Worm (Caenorhabditis elegans) whole organism, midembryonic: ENCODE measurements around the gene stdh-3.

Experiments used
- T22C8.4 ChIP-seq: fragments of 200-800 bp; sonication (Bioruptor generic); IDR thresholded peaks from 2 replicates; pipeline ENCODE4 v1.3.6; 2022; ENCODE audit warnings: missing genetic modification characterization, missing compliant biosample characterization
- cog-1 ChIP-seq: sonication (generic microtip); optimal IDR thresholded peaks from 2 replicates; lab custom pipeline; 2016; ENCODE audit warnings: missing genetic modification characterization, missing compliant biosample characterization
- flt-1 ChIP-seq: fragments of 200-800 bp; sonication (Bioruptor generic); IDR thresholded peaks from 2 replicates; pipeline ENCODE4 v1.3.6; 2022; ENCODE audit warnings: missing genetic modification characterization, missing compliant biosample characterization
- klf-2 ChIP-seq: fragments of 200-800 bp; sonication (Bioruptor generic); conservative IDR thresholded peaks from 2 replicates; pipeline ENCODE4 v1.3.6; 2022; ENCODE audit warnings: missing genetic modification reagents, missing genetic modification characterization, missing compliant biosample characterization
- med-1 ChIP-seq: sonication (generic microtip); optimal IDR thresholded peaks from 2 replicates; lab custom pipeline; 2017; ENCODE audit warnings: missing genetic modification characterization, mild to moderate bottlenecking, missing compliant biosample characterization, antibody characterized with exemption, missing genetic modification reagents; ENCODE audit not compliant: insufficient read depth
- ref-1 ChIP-seq: fragments of 200-800 bp; sonication (Bioruptor generic); conservative IDR thresholded peaks from 2 replicates; pipeline ENCODE4 v1.3.6; 2022; ENCODE audit warnings: missing genetic modification reagents, missing genetic modification characterization, missing compliant biosample characterization
- tab-1 ChIP-seq: fragments of 200-800 bp; sonication (Bioruptor generic); IDR thresholded peaks from 2 replicates; pipeline ENCODE4 v1.3.6; 2022; ENCODE audit warnings: missing genetic modification characterization, missing compliant biosample characterization
- ztf-23 ChIP-seq: fragments of 200-800 bp; sonication (Bioruptor generic); IDR thresholded peaks from 2 replicates; pipeline ENCODE4 v1.3.6; 2022; ENCODE audit warnings: missing genetic modification reagents, missing genetic modification characterization, missing compliant biosample characterization
- ztf-29 ChIP-seq: fragments of 200-800 bp; sonication (Bioruptor generic); IDR thresholded peaks from 2 replicates; pipeline ENCODE4 v1.3.6; 2022; ENCODE audit warnings: missing genetic modification reagents, missing genetic modification characterization, missing compliant biosample characterization

stdh-3 gene

DNA sequence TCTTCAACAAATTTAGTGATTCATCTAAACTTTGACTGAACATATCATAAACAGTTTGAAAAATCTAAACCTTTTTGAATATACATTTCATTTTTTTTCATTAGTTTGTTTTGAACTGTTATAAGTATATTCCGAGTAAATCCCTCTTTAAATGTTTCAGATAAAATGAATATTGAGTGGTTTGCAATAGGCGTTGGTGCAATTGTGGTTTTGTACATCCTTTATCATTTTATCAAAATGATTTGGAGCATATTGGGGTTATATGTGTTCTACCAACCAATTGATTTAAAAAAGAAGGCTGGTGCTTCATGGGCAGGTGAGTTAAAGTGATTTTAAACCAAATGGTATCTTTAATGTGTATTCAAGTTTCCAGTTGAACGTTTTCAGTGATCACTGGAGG is at the start of gene stdh-3:
TSS of gene stdh-3 (plus strand) at position 166 of the 400 bp plus-strand sequence.
- TF ChIP-seq ztf-23 (GFP tag; lab: Robert Waterston, UW) (no peak), ztf-29 (GFP tag; lab: Robert Waterston, UW) (no peak), tab-1 (GFP tag; lab: Robert Waterston, UW) (no peak), cog-1 (tag; lab: Kevin White, UChicago) (no peak), ref-1 (GFP tag; lab: Robert Waterston, UW) (no peak), med-1 (GFP tag; lab: Kevin White, UChicago) (no peak), klf-2 (GFP tag; lab: Robert Waterston, UW) (no peak), T22C8.4 (no peak), flt-1 (no peak)

DNA sequence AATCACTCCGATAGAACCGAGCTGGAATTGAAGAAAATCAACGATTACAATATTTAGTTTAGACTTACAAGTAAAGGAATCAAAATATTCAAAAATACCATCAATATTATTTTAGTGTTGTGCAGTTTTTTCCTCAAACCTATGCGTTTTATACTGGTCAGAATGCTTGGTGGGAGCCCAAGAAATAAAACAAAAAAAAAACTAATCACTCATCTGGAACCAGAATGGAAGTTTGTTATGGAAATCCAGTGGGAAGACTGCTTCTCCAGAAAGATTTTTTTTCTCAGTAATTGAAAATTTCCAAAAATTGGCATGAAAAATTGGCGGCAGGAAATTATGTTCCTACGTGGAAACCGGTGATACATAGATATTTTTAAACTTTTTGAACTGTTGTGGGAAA is 48.0 kb upstream of the stdh-3 start, which contains the start of gene srx-134:
TSS of gene srx-134 (minus strand) at position 101 of the 400 bp plus-strand sequence.
- TF ChIP-seq T22C8.4 (no peak), med-1 (GFP tag; lab: Kevin White, UChicago) (no peak), klf-2 (GFP tag; lab: Robert Waterston, UW) (no peak), ztf-29 (GFP tag; lab: Robert Waterston, UW) (no peak), tab-1 (GFP tag; lab: Robert Waterston, UW) (no peak), flt-1 (no peak), cog-1 (tag; lab: Kevin White, UChicago) (no peak)

DNA sequence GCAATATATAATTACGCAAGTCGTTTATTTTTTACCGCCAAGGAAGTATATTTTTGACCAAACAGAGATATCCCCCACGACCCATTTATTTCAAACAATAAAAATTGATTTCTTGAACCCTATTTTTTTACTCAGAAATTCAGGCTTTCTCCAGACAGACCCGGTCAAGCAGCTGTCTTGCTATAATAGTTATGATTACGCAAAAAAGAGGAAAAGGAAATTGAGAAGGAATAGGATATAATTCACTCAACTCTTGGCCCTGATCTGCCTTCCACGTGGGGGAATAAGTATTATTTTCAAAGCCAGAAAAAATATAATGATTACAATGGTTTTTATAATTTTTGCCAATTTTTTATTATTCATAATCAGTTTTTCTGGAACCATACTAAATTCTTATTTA is 47.3 kb upstream of the stdh-3 start, which contains the start of gene srx-136:
TSS of gene srx-136 (plus strand) at position 301 of the 400 bp plus-strand sequence.
- no peak for TF ChIP-seq cog-1 (tag; lab: Kevin White, UChicago)
- TF ChIP-seq tab-1 (GFP tag; lab: Robert Waterston, UW): no peak
- TF ChIP-seq ztf-29 (GFP tag; lab: Robert Waterston, UW): no peak
- no peak for TF ChIP-seq med-1 (GFP tag; lab: Kevin White, UChicago)
- TF ChIP-seq flt-1: no peak
- no peak for TF ChIP-seq T22C8.4
- TF ChIP-seq klf-2 (GFP tag; lab: Robert Waterston, UW): no peak
- TF ChIP-seq ztf-23 (GFP tag; lab: Robert Waterston, UW): no peak
- TF ChIP-seq ref-1 (GFP tag; lab: Robert Waterston, UW): no peak

- TF ChIP-seq flt-1: no peak
- no peak for TF ChIP-seq cog-1 (tag; lab: Kevin White, UChicago)
- no peak for TF ChIP-seq T22C8.4
- no peak for TF ChIP-seq tab-1 (GFP tag; lab: Robert Waterston, UW)
- TF ChIP-seq ref-1 (GFP tag; lab: Robert Waterston, UW): no peak
- no peak for TF ChIP-seq ztf-29 (GFP tag; lab: Robert Waterston, UW)
- TF ChIP-seq ztf-23 (GFP tag; lab: Robert Waterston, UW): no peak
Measured at ce11 chrV:13858906-13859305, 45.5 kb upstream of the stdh-3 start, which contains the start of gene srx-135. Gene srx-135, plus strand, starts transcription at chrV:13859206.

DNA sequence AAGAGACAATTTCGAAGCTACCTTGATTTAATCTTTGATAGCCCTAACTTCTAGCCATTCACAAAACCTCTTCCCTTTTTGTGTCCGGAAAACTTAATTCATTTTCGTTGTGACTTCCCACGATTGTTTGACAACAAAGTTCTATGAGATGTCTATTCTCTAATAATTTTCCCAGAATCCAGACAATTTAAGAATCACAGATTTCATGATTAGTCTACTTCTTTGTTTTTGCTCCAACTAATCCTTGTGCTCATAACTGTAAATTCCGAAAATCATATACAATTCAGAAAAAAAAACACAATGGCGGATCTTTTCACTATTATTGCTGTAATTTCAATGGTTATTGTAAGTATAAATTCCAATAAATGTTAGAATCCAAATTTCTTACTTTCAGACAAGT is 41.9 kb upstream of the stdh-3 start, which contains the start of gene srx-137:
TSS of gene srx-137 (plus strand) at position 301 of the 400 bp plus-strand sequence.
- TF ChIP-seq med-1 (GFP tag; lab: Kevin White, UChicago) (no peak), cog-1 (tag; lab: Kevin White, UChicago) (no peak), flt-1 (no peak), T22C8.4 (no peak), tab-1 (GFP tag; lab: Robert Waterston, UW) (no peak)

DNA sequence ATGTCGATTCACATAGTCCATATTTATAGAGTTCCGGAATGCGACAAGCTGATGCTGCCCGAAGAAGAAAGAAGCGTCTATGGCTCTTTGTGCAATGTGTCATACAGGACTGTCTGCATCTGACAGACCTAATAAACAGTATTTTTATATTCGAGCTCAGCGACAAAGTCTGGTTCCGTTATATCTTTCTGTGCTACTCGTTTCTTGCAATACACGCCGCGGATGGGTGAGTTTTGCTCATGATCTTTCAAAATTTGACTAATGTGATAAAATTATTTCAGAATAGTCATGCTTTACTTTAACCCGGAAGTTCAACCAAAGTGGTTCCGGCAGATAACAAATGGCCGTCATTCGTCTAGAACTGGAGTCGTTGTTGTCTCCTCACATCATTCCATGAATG is 40.7 kb upstream of the stdh-3 start:
- TF ChIP-seq ztf-29 (GFP tag; lab: Robert Waterston, UW): no peak
- no peak for TF ChIP-seq flt-1
- TF ChIP-seq klf-2 (GFP tag; lab: Robert Waterston, UW): no peak
- TF ChIP-seq cog-1 (tag; lab: Kevin White, UChicago): no peak
- no peak for TF ChIP-seq ztf-23 (GFP tag; lab: Robert Waterston, UW)
- TF ChIP-seq ref-1 (GFP tag; lab: Robert Waterston, UW): no peak
- TF ChIP-seq tab-1 (GFP tag; lab: Robert Waterston, UW): no peak
- no peak for TF ChIP-seq T22C8.4
- no peak for TF ChIP-seq med-1 (GFP tag; lab: Kevin White, UChicago)

DNA sequence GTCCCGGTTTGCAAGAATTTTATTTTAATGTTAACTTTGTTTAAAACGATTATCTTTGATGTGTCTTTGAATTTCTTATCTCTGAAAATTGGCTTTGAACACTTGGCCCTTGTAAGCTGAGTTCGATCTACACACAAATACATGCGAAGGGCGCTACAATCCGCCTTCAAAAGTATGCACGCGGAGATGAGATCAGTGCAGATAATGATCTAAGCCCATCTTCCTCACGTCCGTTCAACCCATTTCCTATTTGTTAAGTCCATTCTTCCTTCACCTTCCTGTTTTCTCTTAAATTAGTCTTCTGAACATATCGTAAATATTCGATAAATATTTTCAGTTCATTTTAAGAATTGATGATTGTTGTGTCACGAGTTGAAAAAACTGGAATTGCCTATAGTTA is 38.1 kb upstream of the stdh-3 start, which contains the start of gene nhr-175:
TSS of gene nhr-175 (plus strand) at position 339 of the 400 bp plus-strand sequence.
- TF ChIP-seq T22C8.4: no peak
- no peak for TF ChIP-seq ztf-23 (GFP tag; lab: Robert Waterston, UW)
- no peak for TF ChIP-seq ztf-29 (GFP tag; lab: Robert Waterston, UW)
- TF ChIP-seq ref-1 (GFP tag; lab: Robert Waterston, UW): no peak
- no peak for TF ChIP-seq tab-1 (GFP tag; lab: Robert Waterston, UW)
- no peak for TF ChIP-seq med-1 (GFP tag; lab: Kevin White, UChicago)
- TF ChIP-seq cog-1 (tag; lab: Kevin White, UChicago): no peak
- TF ChIP-seq flt-1: no peak
- no peak for TF ChIP-seq klf-2 (GFP tag; lab: Robert Waterston, UW)

- TF ChIP-seq cog-1 (tag; lab: Kevin White, UChicago) (no peak), flt-1 (no peak), tab-1 (GFP tag; lab: Robert Waterston, UW) (no peak), ztf-29 (GFP tag; lab: Robert Waterston, UW) (no peak), ref-1 (GFP tag; lab: Robert Waterston, UW) (no peak), med-1 (GFP tag; lab: Kevin White, UChicago) (no peak), ztf-23 (GFP tag; lab: Robert Waterston, UW) (no peak), T22C8.4 (no peak), klf-2 (GFP tag; lab: Robert Waterston, UW) (no peak)
Measured at ce11 chrV:13869551-13869950, 34.9 kb upstream of the stdh-3 start.

- no peak for TF ChIP-seq ztf-23 (GFP tag; lab: Robert Waterston, UW)
- no peak for TF ChIP-seq ztf-29 (GFP tag; lab: Robert Waterston, UW)
- no peak for TF ChIP-seq ref-1 (GFP tag; lab: Robert Waterston, UW)
- TF ChIP-seq flt-1: no peak
- no peak for TF ChIP-seq klf-2 (GFP tag; lab: Robert Waterston, UW)
- no peak for TF ChIP-seq cog-1 (tag; lab: Kevin White, UChicago)
- TF ChIP-seq tab-1 (GFP tag; lab: Robert Waterston, UW): no peak
- no peak for TF ChIP-seq med-1 (GFP tag; lab: Kevin White, UChicago)
- TF ChIP-seq T22C8.4: no peak
Measured at ce11 chrV:13872895-13873294, 31.5 kb upstream of the stdh-3 start, which contains the start of gene cpt-5. Gene cpt-5, plus strand, starts transcription at chrV:13873195.
